Worm (Caenorhabditis elegans): ENCODE results near the gene Y54G2A.19.

DNA sequence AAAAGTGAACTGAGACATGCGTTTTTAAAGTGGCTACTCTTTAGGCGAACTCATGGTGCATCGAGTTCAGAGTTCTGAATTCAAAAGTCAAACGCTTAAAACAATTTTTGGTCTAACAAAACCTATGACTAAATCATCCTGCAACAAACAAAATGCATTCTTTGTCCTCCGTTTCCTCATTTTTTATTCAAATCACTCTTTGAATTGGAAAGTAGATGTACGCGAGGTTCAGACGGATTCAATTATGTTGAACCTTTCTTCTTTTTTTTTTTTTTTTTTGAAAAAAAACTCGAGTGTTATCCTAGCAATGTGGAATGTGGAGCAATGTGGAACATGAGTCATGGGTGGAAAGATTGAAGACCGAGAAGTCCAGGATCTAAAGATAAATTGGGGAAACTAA lies 35.8 kb downstream of the Y54G2A.19 start:
- TF ChIP-seq zip-2 (tag; optimal IDR thresholded peaks at IDR 0.05), result no peak
- no peak for TF ChIP-seq T26A8.4 (GFP tag; IDR thresholded peaks at IDR 0.05)
- TF ChIP-seq lin-15B (tag; optimal IDR thresholded peaks at IDR 0.05), result no peak
- no peak for TF ChIP-seq nhr-28 (tag; optimal IDR thresholded peaks at IDR 0.05)
- no peak for TF ChIP-seq fos-1 (tag; optimal IDR thresholded peaks at IDR 0.05)
- TF ChIP-seq ceh-44 (GFP tag; IDR thresholded peaks at IDR 0.05), result no peak
- no peak for TF ChIP-seq pha-4 (GFP tag; IDR thresholded peaks at IDR 0.05)
- TF ChIP-seq pha-4 (tag; optimal IDR thresholded peaks at IDR 0.05), result no peak

Measured in whole organism, L4 larva.